Worm (Caenorhabditis elegans): ENCODE measurements around the gene tbc-10.
A peak's percentile ranks its signal among the peaks of the same experiment; 100 is the strongest.

The tbc-10 gene

DNA sequence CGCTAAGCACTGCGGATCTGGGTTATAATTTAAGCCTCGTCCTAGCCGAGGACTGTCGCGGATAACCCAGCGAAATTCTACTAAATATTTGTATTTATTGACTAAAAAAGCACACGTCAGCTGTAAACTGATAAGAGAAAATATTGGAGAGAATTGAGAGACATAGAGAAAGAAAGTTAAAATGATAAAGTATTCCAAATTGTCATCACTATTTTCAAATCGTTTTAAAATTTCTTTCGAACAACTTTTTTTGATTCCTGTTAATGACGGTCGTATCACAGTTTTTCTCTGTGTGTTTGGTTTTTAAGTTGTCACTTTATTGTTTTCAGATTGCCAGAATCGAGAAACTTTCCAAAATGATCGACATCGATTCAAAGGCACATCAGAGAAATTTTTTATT is 21.1 kb upstream of the tbc-10 start, which contains the start of gene fbxa-51:
fbxa-51 (plus strand) TSS at position 322 of the 400 bp plus-strand sequence.
- no peak for TF ChIP-seq lin-11 (tag; optimal IDR thresholded peaks at IDR 0.05)
- TF ChIP-seq fos-1 (tag; optimal IDR thresholded peaks at IDR 0.05) = peak; percentile 35

DNA sequence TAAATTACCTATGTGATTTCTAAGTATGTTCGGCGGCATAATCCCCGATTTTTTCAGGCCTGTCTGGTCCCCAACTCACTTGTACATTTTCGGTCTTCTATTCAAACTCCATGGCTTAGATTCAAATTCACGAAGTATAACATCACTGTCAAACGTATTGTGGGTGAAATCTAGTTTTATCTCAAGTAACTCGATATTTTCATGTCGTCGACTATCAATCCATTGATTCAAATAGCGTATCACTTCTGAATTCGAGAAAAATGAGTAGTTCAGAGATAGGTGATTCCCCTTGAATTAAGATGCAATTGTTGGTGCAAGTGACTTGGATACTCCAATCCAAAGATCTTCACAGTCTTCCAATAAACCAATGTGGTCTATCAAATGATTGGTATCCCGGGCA is 18.4 kb upstream of the tbc-10 start:
- TF ChIP-seq lin-39 (tag; optimal IDR thresholded peaks at IDR 0.05) = no peak
- TF ChIP-seq zag-1 (tag; optimal IDR thresholded peaks at IDR 0.05) = no peak
- TF ChIP-seq mbf-1 (tag; optimal IDR thresholded peaks at IDR 0.05) = no peak
- no peak for TF ChIP-seq nhr-25 (tag; optimal IDR thresholded peaks at IDR 0.05)
- no peak for TF ChIP-seq ama-1 (optimal IDR thresholded peaks at IDR 0.05)
- TF ChIP-seq snpc-4 (tag; optimal IDR thresholded peaks at IDR 0.05) = no peak
- no peak for TF ChIP-seq elt-3 (tag; optimal IDR thresholded peaks at IDR 0.05)

- TF ChIP-seq nhr-12 (tag; optimal IDR thresholded peaks at IDR 0.05) (no peak), elt-1 (tag; optimal IDR thresholded peaks at IDR 0.05) (no peak), ztf-1 (GFP tag; conservative IDR thresholded peaks at IDR 0.05) (no peak), ceh-16 (tag; optimal IDR thresholded peaks at IDR 0.05) (no peak), ZK546.5 (tag; optimal IDR thresholded peaks at IDR 0.05) (no peak), F13H6.1 (tag; optimal IDR thresholded peaks at IDR 0.05) (no peak), R02D3.7 (tag; optimal IDR thresholded peaks at IDR 0.05) (no peak), nhr-23 (tag; optimal IDR thresholded peaks at IDR 0.05) (no peak), unc-62 (GFP tag; optimal IDR thresholded peaks at IDR 0.05) (no peak), lin-13 (GFP tag; optimal IDR thresholded peaks at IDR 0.05) (no peak), mab-5 (tag; optimal IDR thresholded peaks at IDR 0.05) (no peak), ceh-82 (tag; optimal IDR thresholded peaks at IDR 0.05) (no peak), zag-1 (tag; optimal IDR thresholded peaks at IDR 0.05) (no peak), peb-1 (tag; optimal IDR thresholded peaks at IDR 0.05) (no peak)
These were observed 16.8 kb upstream of the tbc-10 start for ce11 chrIII:966259-966658.

ce11 chrIII:970928-971327 is 12.1 kb upstream of the tbc-10 start:
- TF ChIP-seq Y55F3AM.14 (GFP tag; optimal IDR thresholded peaks at IDR 0.05) (no peak), fos-1 (tag; optimal IDR thresholded peaks at IDR 0.05) (no peak)

- TF ChIP-seq mbf-1 (tag; optimal IDR thresholded peaks at IDR 0.05) = no peak
- no peak for TF ChIP-seq nhr-23 (tag; optimal IDR thresholded peaks at IDR 0.05)
- TF ChIP-seq egl-27 (tag; optimal IDR thresholded peaks at IDR 0.05) = no peak
- TF ChIP-seq mdl-1 (tag; optimal IDR thresholded peaks at IDR 0.05) = no peak
- TF ChIP-seq C34F6.9 (tag; optimal IDR thresholded peaks at IDR 0.05) = no peak
- no peak for TF ChIP-seq sem-4 (tag; optimal IDR thresholded peaks at IDR 0.05)
- no peak for TF ChIP-seq nhr-10 (tag; optimal IDR thresholded peaks at IDR 0.05)
- no peak for TF ChIP-seq nhr-25 (tag; optimal IDR thresholded peaks at IDR 0.05)
- TF ChIP-seq ZK546.5 (tag; optimal IDR thresholded peaks at IDR 0.05) = no peak
- TF ChIP-seq alr-1 (tag; optimal IDR thresholded peaks at IDR 0.05) = no peak
- no peak for TF ChIP-seq sma-9 (GFP tag; optimal IDR thresholded peaks at IDR 0.05)
- TF ChIP-seq sma-9 (tag; optimal IDR thresholded peaks at IDR 0.05) = no peak
- TF ChIP-seq aly-2 (tag; optimal IDR thresholded peaks at IDR 0.05) = no peak
- no peak for TF ChIP-seq unc-39 (tag; optimal IDR thresholded peaks at IDR 0.05)
- no peak for TF ChIP-seq unc-55 (GFP tag; optimal IDR thresholded peaks at IDR 0.05)
- no peak for TF ChIP-seq nhr-237 (tag; optimal IDR thresholded peaks at IDR 0.05)
- TF ChIP-seq Y55F3AM.14 (GFP tag; optimal IDR thresholded peaks at IDR 0.05) = no peak
- TF ChIP-seq lin-13 (GFP tag; optimal IDR thresholded peaks at IDR 0.05) = no peak
These were observed 4.2 kb upstream of the tbc-10 start for ce11 chrIII:978889-979288.

DNA sequence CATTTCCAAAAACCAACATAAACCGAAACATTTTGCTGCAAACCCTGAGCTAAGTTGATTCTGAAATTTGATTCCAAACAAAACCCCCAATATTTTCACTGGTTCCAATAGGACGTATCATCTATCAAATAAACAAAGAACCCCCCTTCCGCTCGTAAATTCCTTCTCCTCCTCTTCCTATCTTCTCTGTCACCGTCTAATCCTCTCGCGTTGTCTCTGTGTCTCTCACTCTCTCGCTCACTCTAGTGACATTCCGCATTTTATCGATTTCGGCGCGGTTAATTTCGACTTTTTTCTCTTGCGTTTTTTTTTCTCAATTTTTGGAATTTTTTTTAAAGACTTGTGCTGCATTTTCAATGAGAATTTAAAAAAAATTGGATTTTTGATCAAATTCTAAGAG is 1.1 kb upstream of the tbc-10 start:
- TF ChIP-seq ZK546.5 (tag; optimal IDR thresholded peaks at IDR 0.05) = no peak
- peak; percentile 21 for TF ChIP-seq nhr-129 (tag; optimal IDR thresholded peaks at IDR 0.05)
- peak; percentile 69 for TF ChIP-seq unc-55 (GFP tag; optimal IDR thresholded peaks at IDR 0.05)
- TF ChIP-seq mab-5 (tag; optimal IDR thresholded peaks at IDR 0.05) = no peak
- TF ChIP-seq ama-1 (optimal IDR thresholded peaks at IDR 0.05) = no peak
- TF ChIP-seq ztf-4 (tag; optimal IDR thresholded peaks at IDR 0.05) = no peak
- peak in 1 of 2 experiments; percentile 4 for TF ChIP-seq lsy-2 (tag; optimal IDR thresholded peaks at IDR 0.05)
- TF ChIP-seq Y55F3AM.14 (GFP tag; optimal IDR thresholded peaks at IDR 0.05) = no peak
- TF ChIP-seq unc-62 (GFP tag; optimal IDR thresholded peaks at IDR 0.05) = no peak
- TF ChIP-seq blmp-1 (tag; optimal IDR thresholded peaks at IDR 0.05; ENCODE audit: insufficient read depth) = no peak
- TF ChIP-seq gmeb-1 (tag; optimal IDR thresholded peaks at IDR 0.05) = peak; percentile 41
- TF ChIP-seq nhr-25 (tag; optimal IDR thresholded peaks at IDR 0.05) = peak; percentile 17
- TF ChIP-seq elt-3 (tag; optimal IDR thresholded peaks at IDR 0.05) = no peak
- TF ChIP-seq fos-1 (tag; optimal IDR thresholded peaks at IDR 0.05) = peak; percentile 51
- TF ChIP-seq sem-4 (tag; optimal IDR thresholded peaks at IDR 0.05) = peak; percentile 4
- peak; percentile 58 for TF ChIP-seq C34F6.9 (tag; optimal IDR thresholded peaks at IDR 0.05)
- no peak for TF ChIP-seq peb-1 (tag; optimal IDR thresholded peaks at IDR 0.05)
